Fruit fly (Drosophila melanogaster): ENCODE measurements around the gene CG31286.
A peak's percentile ranks its signal among the peaks of the same experiment; 100 is the strongest.

Gene CG31286

DNA sequence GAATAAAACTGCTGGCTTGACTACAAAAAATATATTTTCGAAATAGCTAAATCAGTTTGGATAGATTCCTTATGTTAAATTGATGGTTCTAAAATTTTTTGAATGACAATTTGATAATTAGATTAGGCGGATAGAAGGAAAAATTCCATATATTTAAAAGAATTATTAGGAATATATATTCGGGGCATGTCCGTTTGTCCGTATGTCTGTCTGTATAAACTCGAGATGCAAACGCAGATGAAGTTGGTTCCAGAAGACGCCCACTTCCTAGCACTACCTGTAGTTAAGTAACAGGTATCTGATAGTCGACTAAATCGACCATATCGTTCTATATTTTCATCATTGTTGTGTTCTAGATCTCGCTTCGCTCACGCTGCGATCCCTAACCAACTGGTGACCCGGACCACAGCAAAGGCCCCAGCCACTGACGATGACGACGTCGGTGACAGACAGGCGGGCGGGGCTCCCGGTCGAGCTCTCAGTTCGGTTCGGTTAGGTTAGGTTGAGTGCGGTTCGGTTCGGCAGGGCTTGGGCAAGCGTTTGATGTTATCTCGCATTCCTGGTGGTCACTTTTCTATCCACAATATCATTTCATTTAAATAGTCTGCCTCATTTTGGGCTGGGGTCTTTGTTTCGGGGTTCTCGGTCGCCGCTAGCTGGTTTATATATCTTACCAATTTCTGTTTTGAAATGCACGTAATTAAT is 31.4 kb downstream of the CG31286 start (continued):
- TF ChIP-seq CG17361 (GFP tag; IDR thresholded peaks at IDR 0.05) (peak; percentile 53; the same call in 2 of the 3 replicates), ato (GFP tag; IDR thresholded peaks at IDR 0.05; ENCODE audit: partially characterized antibody) (peak; percentile 21; the same call in 1 of the 2 replicates), cwo (GFP tag; optimal IDR thresholded peaks at IDR 0.05) (no peak), crp (GFP tag; optimal IDR thresholded peaks at IDR 0.05) (no peak), sna (GFP tag; IDR thresholded peaks at IDR 0.05; ENCODE audit: partially characterized antibody) (no peak), CG10979 (tag; optimal IDR thresholded peaks at IDR 0.05) (peak; percentile 31), Antp (GFP tag; optimal IDR thresholded peaks at IDR 0.05) (no peak), Dll (GFP tag; IDR thresholded peaks at IDR 0.05; ENCODE audit: partially characterized antibody) (peak; percentile 64; the same call in 1 of the 4 replicates), CG13775 (GFP tag; optimal IDR thresholded peaks at IDR 0.05) (peak; percentile 18), CG4424 (GFP tag; optimal IDR thresholded peaks at IDR 0.05) (peak; percentile 30), CG3407 (GFP tag; optimal IDR thresholded peaks at IDR 0.05) (no peak), Jarid2 (GFP tag; optimal IDR thresholded peaks at IDR 0.05) (no peak), Scr (GFP tag; IDR thresholded peaks at IDR 0.05; ENCODE audit: partially characterized antibody) (peak; percentile 58), ci (GFP tag; IDR thresholded peaks at IDR 0.05) (peak; percentile 50; the same call in 1 of the 3 replicates), CG1024 (GFP tag; IDR thresholded peaks at IDR 0.05) (no peak), Sox100B (GFP tag; optimal IDR thresholded peaks at IDR 0.05) (peak; percentile 13), cg (GFP tag; optimal IDR thresholded peaks at IDR 0.05) (no peak), NK7.1 (GFP tag; optimal IDR thresholded peaks at IDR 0.05) (no peak), CG31365 (tag; optimal IDR thresholded peaks at IDR 0.05) (no peak), CG5180 (GFP tag; optimal IDR thresholded peaks at IDR 0.05) (peak; percentile 78), BEAF-32 (GFP tag; optimal IDR thresholded peaks at IDR 0.05) (peak; percentile 50)

DNA sequence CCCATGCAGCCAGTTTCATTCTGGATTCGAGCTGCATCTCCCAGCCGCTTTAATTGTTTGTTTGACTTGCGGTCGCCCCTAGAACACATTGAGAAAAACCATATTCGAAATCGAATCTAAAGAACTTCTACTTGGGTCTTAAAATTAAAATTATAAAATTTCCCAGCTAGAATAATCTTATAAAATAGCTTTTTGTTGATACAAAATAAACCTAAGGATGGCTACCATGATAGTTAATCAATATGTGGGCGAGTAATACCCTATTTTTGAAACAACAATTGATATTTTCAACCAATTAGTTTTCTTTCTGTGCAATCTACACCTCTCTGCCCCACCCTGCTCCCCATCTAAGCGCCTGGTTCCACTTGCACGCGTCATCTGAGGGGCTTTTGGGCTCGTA is 33.5 kb downstream of the CG31286 start:
- TF ChIP-seq phol (tag; optimal IDR thresholded peaks at IDR 0.05) (peak; percentile 55), dmrt99B (tag; optimal IDR thresholded peaks at IDR 0.05) (no peak), CG6254 (GFP tag; optimal IDR thresholded peaks at IDR 0.05) (peak; percentile 6), CG3065 (GFP tag; optimal IDR thresholded peaks at IDR 0.05) (no peak), gcm (GFP tag; optimal IDR thresholded peaks at IDR 0.05) (peak; percentile 0), zf30C (GFP tag; optimal IDR thresholded peaks at IDR 0.05) (peak; percentile 22), CG2129 (GFP tag; IDR thresholded peaks at IDR 0.05; ENCODE audit: partially characterized antibody) (no peak), nmo (GFP tag; optimal IDR thresholded peaks at IDR 0.05) (peak; percentile 39), gem (tag; optimal IDR thresholded peaks at IDR 0.05) (peak; percentile 62), CG31441 (GFP tag; IDR thresholded peaks at IDR 0.05) (peak; percentile 31; the same call in 1 of the 2 replicates), sens (GFP tag) (peak; percentile 79), bab2 (GFP tag; optimal IDR thresholded peaks at IDR 0.05) (no peak), fd96Cb (tag; optimal IDR thresholded peaks at IDR 0.05) (peak; percentile 34), D (optimal IDR thresholded peaks at IDR 0.05) (no peak), D (GFP tag; optimal IDR thresholded peaks at IDR 0.05) (peak; percentile 30), gsb-n (tag; optimal IDR thresholded peaks at IDR 0.05) (peak; percentile 29), eyg (GFP tag; optimal IDR thresholded peaks at IDR 0.05) (no peak), CG18262 (tag; optimal IDR thresholded peaks at IDR 0.05) (peak; percentile 65), lola (GFP tag; optimal IDR thresholded peaks at IDR 0.05) (peak in 1 of 3 experiments; percentile 64), bsh (GFP tag; optimal IDR thresholded peaks at IDR 0.05) (peak in 1 of 2 experiments; percentile 72), CG2120 (GFP tag; optimal IDR thresholded peaks at IDR 0.05) (no peak), CG4820 (GFP tag; optimal IDR thresholded peaks at IDR 0.05) (peak; percentile 31), CG13296 (GFP tag; optimal IDR thresholded peaks at IDR 0.05) (no peak), dmrt11E (tag; optimal IDR thresholded peaks at IDR 0.05) (peak; percentile 71), CG33557 (GFP tag; optimal IDR thresholded peaks at IDR 0.05) (peak; percentile 1), CG12391 (tag; optimal IDR thresholded peaks at IDR 0.05) (peak; percentile 25), gt (GFP tag; IDR thresholded peaks at IDR 0.05) (no peak)

Measured in whole organism, embryonic.